Fruit fly (Drosophila melanogaster) whole organism, pupa: ENCODE measurements around the gene kraken.

Experiments
- CG10348 ChIP-seq: fragments of 200-800 bp; sonication (Bioruptor generic); IDR thresholded peaks from 2 replicates; pipeline ENCODE4 v1.3.6; 2022; ENCODE audit warnings: missing biosample characterization, missing genetic modification characterization
- CG13204 ChIP-seq: fragments of 200-800 bp; sonication (Bioruptor generic); optimal IDR thresholded peaks from 2 replicates; lab custom pipeline; 2018; ENCODE audit warnings: missing biosample characterization, mild to moderate bottlenecking, missing genetic modification characterization, moderate library complexity
- CG14655 ChIP-seq: fragments of 200-800 bp; sonication (Bioruptor generic); optimal IDR thresholded peaks from 3 replicates; lab custom pipeline; 2017; ENCODE audit warnings: mild to moderate bottlenecking, missing biosample characterization, missing genetic modification reagents, missing genetic modification characterization
- CG15710 ChIP-seq: fragments of 200-800 bp; sonication (Bioruptor generic); optimal IDR thresholded peaks from 2 replicates; lab custom pipeline; 2018; ENCODE audit warnings: missing biosample characterization, mild to moderate bottlenecking, missing genetic modification characterization, moderate library complexity
- CG32121 ChIP-seq: fragments of 200-800 bp; sonication (Bioruptor generic); IDR thresholded peaks from 2 replicates; pipeline ENCODE4 v1.3.6; 2022; ENCODE audit warnings: missing biosample characterization, missing genetic modification characterization
- CG8301 ChIP-seq: fragments of 200-800 bp; sonication (Bioruptor generic); optimal IDR thresholded peaks from 2 replicates; lab custom pipeline; 2018; ENCODE audit warnings: missing biosample characterization, mild to moderate bottlenecking, missing genetic modification characterization
- CG9948 ChIP-seq: fragments of 200-800 bp; sonication (Bioruptor generic); optimal IDR thresholded peaks from 2 replicates; lab custom pipeline; 2018; ENCODE audit warnings: missing biosample characterization, mild to moderate bottlenecking, missing genetic modification characterization, moderate library complexity
- D1 ChIP-seq: fragments of 200-800 bp; sonication (Bioruptor generic); optimal IDR thresholded peaks from 2 replicates; lab custom pipeline; 2018; ENCODE audit warnings: missing biosample characterization, mild to moderate bottlenecking, missing genetic modification characterization, moderate library complexity
- Ets98B ChIP-seq: fragments of 200-800 bp; sonication (Bioruptor generic); IDR thresholded peaks from 2 replicates; pipeline ENCODE4 v1.3.6; 2022; ENCODE audit warnings: missing biosample characterization, missing genetic modification characterization
- Pif1B ChIP-seq: fragments of 200-800 bp; sonication (Bioruptor generic); optimal IDR thresholded peaks from 3 replicates; lab custom pipeline; 2016; ENCODE audit warnings: missing biosample characterization, missing genetic modification characterization
- Snoo ChIP-seq: fragments of 200-800 bp; sonication (Bioruptor generic); optimal IDR thresholded peaks from 3 replicates; lab custom pipeline; 2017; ENCODE audit warnings: missing biosample characterization, mild to moderate bottlenecking, missing genetic modification characterization, inconsistent platforms
- fd96Ca ChIP-seq: fragments of 200-800 bp; sonication (Bioruptor generic); IDR thresholded peaks from 3 replicates; pipeline ENCODE4 v1.3.6; 2022; ENCODE audit warnings: missing biosample characterization, missing genetic modification characterization
- gl ChIP-seq: fragments of 200-800 bp; sonication (Bioruptor generic); optimal IDR thresholded peaks from 2 replicates; lab custom pipeline; 2018; ENCODE audit warnings: missing biosample characterization, mild to moderate bottlenecking, missing genetic modification characterization

DNA sequence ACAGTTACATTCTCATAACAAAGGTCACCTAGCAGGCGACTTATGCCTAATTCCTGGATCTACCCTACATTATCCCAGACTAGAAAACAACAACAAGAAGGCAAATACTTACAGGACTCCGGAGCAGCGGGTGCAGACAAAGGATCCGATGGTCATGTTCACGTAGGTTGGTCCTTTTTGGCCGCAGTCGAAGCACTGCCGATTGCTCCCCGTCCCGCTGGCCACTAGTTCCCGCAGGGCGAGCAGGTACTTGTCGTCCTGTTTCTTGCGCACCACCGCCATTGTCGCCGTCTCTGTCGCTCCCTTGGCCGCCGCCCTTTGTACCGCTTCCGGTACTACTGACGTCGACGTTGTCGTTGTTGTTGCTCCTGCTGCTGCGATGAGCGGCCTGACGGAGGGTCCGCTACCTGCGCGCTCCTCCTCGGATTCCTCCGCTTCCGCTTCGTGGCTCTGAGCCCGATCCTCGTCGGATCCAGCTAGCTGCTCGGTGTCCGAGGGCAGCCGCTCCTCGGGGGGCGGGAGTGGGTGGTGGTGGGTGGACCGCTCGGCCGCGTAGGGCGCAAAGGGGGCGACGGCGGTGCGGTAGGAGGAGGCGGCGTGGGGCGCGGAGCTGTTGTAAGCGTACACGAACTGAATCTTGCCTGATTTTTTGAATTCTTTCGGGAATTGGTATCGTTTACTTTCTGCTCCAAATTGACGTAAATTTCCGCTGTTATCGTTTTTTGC lies 2.6 kb upstream of the kraken start:
- TF ChIP-seq CG14655 (GFP tag; lab: Kevin White, UChicago) (no peak), CG13204 (peak; percentile 68), D1 (tag; lab: Kevin White, UChicago) (no peak), CG15710 (no peak), CG10348 (no peak), Pif1B (GFP tag; lab: Kevin White, UChicago) (no peak), Snoo (tag; lab: Kevin White, UChicago) (no peak), fd96Ca (no peak), CG32121 (no peak), Ets98B (GFP tag; lab: Robert Waterston, UW) (no peak), CG8301 (tag; lab: Kevin White, UChicago) (no peak), gl (tag; lab: Kevin White, UChicago) (no peak), CG9948 (no peak)
